Worm (Caenorhabditis elegans) whole organism, late embryonic: ENCODE results near the gene ZK930.7.

Experiments used
- ama-1 ChIP-seq: fragments of 150-350 bp; optimal IDR thresholded peaks from 2 replicates; lab custom pipeline; 2014
- ceh-18 ChIP-seq: sonication (generic microtip); optimal IDR thresholded peaks from 2 replicates; lab custom pipeline; 2016; ENCODE audit warnings: missing genetic modification characterization, missing compliant biosample characterization
- ceh-24 ChIP-seq: sonication (generic microtip); optimal IDR thresholded peaks from 2 replicates; lab custom pipeline; 2016; ENCODE audit warnings: mild to moderate bottlenecking, missing genetic modification characterization, missing compliant biosample characterization
- ceh-31 ChIP-seq: sonication (generic microtip); optimal IDR thresholded peaks from 2 replicates; lab custom pipeline; 2016; ENCODE audit warnings: missing genetic modification characterization, missing compliant biosample characterization
- dve-1 ChIP-seq: sonication (generic microtip); optimal IDR thresholded peaks from 2 replicates; lab custom pipeline; 2017; ENCODE audit warnings: antibody characterized with exemption, mild to moderate bottlenecking, missing genetic modification characterization, missing compliant biosample characterization
- hlh-13 ChIP-seq: fragments of 200-800 bp; sonication (Bioruptor generic); optimal IDR thresholded peaks from 2 replicates; lab custom pipeline; 2018; ENCODE audit warnings: mild to moderate bottlenecking, missing genetic modification characterization, missing compliant biosample characterization
- hlh-30 ChIP-seq: sonication (generic microtip); optimal IDR thresholded peaks from 2 replicates; lab custom pipeline; 2017; ENCODE audit warnings: antibody characterized with exemption, missing genetic modification characterization, missing compliant biosample characterization; ENCODE audit not compliant: insufficient read depth
- lim-6 ChIP-seq: sonication (generic microtip); optimal IDR thresholded peaks from 2 replicates; lab custom pipeline; 2016; ENCODE audit warnings: missing genetic modification characterization, missing compliant biosample characterization
- lin-11 ChIP-seq: fragments of 200-800 bp; sonication (Bioruptor generic); optimal IDR thresholded peaks from 2 replicates; lab custom pipeline; 2018; ENCODE audit warnings: mild to moderate bottlenecking, missing genetic modification characterization, missing compliant biosample characterization
- nhr-11 ChIP-seq: fragments of 150-350 bp; optimal IDR thresholded peaks from 2 replicates; lab custom pipeline; 2014; ENCODE audit warnings: missing biosample characterization, missing genetic modification characterization
- pha-4 ChIP-seq: fragments of 150-350 bp; optimal IDR thresholded peaks from 2 replicates; lab custom pipeline; 2018; ENCODE audit warnings: missing biosample characterization, missing genetic modification reagents, missing genetic modification characterization
- pqm-1 ChIP-seq: sonication (generic microtip); optimal IDR thresholded peaks from 2 replicates; lab custom pipeline; 2016; ENCODE audit warnings: missing genetic modification characterization, missing compliant biosample characterization
- tbx-2 ChIP-seq: sonication (generic microtip); optimal IDR thresholded peaks from 2 replicates; lab custom pipeline; 2016; ENCODE audit warnings: missing genetic modification characterization, missing compliant biosample characterization
- tbx-7 ChIP-seq: sonication (generic microtip); optimal IDR thresholded peaks from 2 replicates; lab custom pipeline; 2016; ENCODE audit warnings: missing genotype, missing genetic modification characterization, missing compliant biosample characterization

ce11 chrII:11916945-11917344, 2.5 kb downstream of the ZK930.7 start:
- TF ChIP-seq hlh-30 (no peak), ama-1 (lab: Kevin White, UChicago) (no peak), lin-11 (tag; lab: Kevin White, UChicago) (no peak), nhr-11 (tag; lab: Kevin White, UChicago) (no peak), lim-6 (tag; lab: Kevin White, UChicago) (no peak), pha-4 (tag; lab: Kevin White, UChicago) (no peak), tbx-2 (tag; lab: Kevin White, UChicago) (no peak), tbx-7 (tag; lab: Kevin White, UChicago) (no peak), dve-1 (tag; lab: Kevin White, UChicago) (no peak), ceh-31 (tag; lab: Kevin White, UChicago) (no peak), ceh-24 (tag; lab: Kevin White, UChicago) (no peak), ceh-18 (tag; lab: Kevin White, UChicago) (no peak), pqm-1 (no peak), hlh-13 (GFP tag; lab: Kevin White, UChicago) (no peak)
